Fruit fly (Drosophila melanogaster) whole organism, embryonic: Measurements from ENCODE around the gene Ptp10D.

ENCODE experiments used
- CG10654 ChIP-seq: fragments of 200-800 bp; sonication (Bioruptor generic); optimal IDR thresholded peaks from 2 replicates; lab custom pipeline; 2016; ENCODE audit warnings: missing biosample characterization, missing genetic modification characterization
- CG11560 ChIP-seq: fragments of 200-800 bp; sonication (Bioruptor generic); IDR thresholded peaks from 3 replicates; pipeline ENCODE4 v1.3.6; 2022; ENCODE audit warnings: missing biosample characterization, missing genetic modification characterization
- CG12071 ChIP-seq: fragments of 200-800 bp; sonication (Bioruptor generic); optimal IDR thresholded peaks from 3 replicates; lab custom pipeline; 2018; ENCODE audit warnings: missing biosample characterization, mild to moderate bottlenecking, missing genetic modification characterization
- CG12104 ChIP-seq: fragments of 200-800 bp; sonication (Bioruptor generic); optimal IDR thresholded peaks from 3 replicates; lab custom pipeline; 2016; ENCODE audit warnings: missing biosample characterization, missing genetic modification characterization
- CG12659 ChIP-seq: fragments of 200-800 bp; sonication (Bioruptor generic); optimal IDR thresholded peaks from 3 replicates; lab custom pipeline; 2017; ENCODE audit warnings: mild to moderate bottlenecking, missing biosample characterization, missing genetic modification reagents, missing genetic modification characterization
- CG14965 ChIP-seq: fragments of 200-800 bp; sonication (Bioruptor generic); optimal IDR thresholded peaks from 2 replicates; lab custom pipeline; 2016; ENCODE audit warnings: missing biosample characterization, missing genetic modification characterization, borderline replicate concordance
- CG17912 ChIP-seq: fragments of 200-800 bp; sonication (Bioruptor generic); optimal IDR thresholded peaks from 2 replicates; lab custom pipeline; 2018; ENCODE audit warnings: missing biosample characterization, mild to moderate bottlenecking, missing genetic modification characterization
- CG2678 ChIP-seq: fragments of 200-800 bp; sonication (Bioruptor generic); optimal IDR thresholded peaks from 3 replicates; lab custom pipeline; 2019; ENCODE audit warnings: missing biosample characterization, mild to moderate bottlenecking, missing genetic modification characterization, moderate library complexity
- CG2875 ChIP-seq: fragments of 200-800 bp; sonication (Bioruptor generic); optimal IDR thresholded peaks from 2 replicates; lab custom pipeline; 2017; ENCODE audit warnings: missing biosample characterization, mild to moderate bottlenecking, missing genetic modification characterization, missing genetic modification reagents
- CG30431 ChIP-seq: fragments of 200-800 bp; sonication (Bioruptor generic); optimal IDR thresholded peaks from 2 replicates; lab custom pipeline; 2017; ENCODE audit warnings: missing biosample characterization, missing genetic modification characterization
- CG33557 ChIP-seq: fragments of 200-800 bp; sonication (Bioruptor generic); optimal IDR thresholded peaks from 2 replicates; lab custom pipeline; 2019; ENCODE audit warnings: missing biosample characterization, mild to moderate bottlenecking, missing genetic modification characterization, moderate library complexity
- CG34224 ChIP-seq: fragments of 200-800 bp; sonication (Bioruptor generic); IDR thresholded peaks from 3 replicates; pipeline ENCODE4 v1.3.6; 2022; ENCODE audit warnings: missing biosample characterization, missing genetic modification characterization; ENCODE audit not compliant: partially characterized antibody
- CG34376 ChIP-seq: fragments of 200-800 bp; sonication (Bioruptor generic); optimal IDR thresholded peaks from 2 replicates; lab custom pipeline; 2018; ENCODE audit warnings: missing biosample characterization, mild to moderate bottlenecking, missing genetic modification characterization
- CG3847 ChIP-seq: fragments of 200-800 bp; sonication (Bioruptor generic); IDR thresholded peaks from 2 replicates; pipeline ENCODE4 v1.3.6; 2022; ENCODE audit warnings: missing biosample characterization, missing genetic modification characterization
- CG5245 ChIP-seq: fragments of 200-800 bp; sonication (Bioruptor generic); optimal IDR thresholded peaks from 3 replicates; lab custom pipeline; 2016; ENCODE audit warnings: missing biosample characterization, missing genetic modification characterization
- CG9932 ChIP-seq: fragments of 200-800 bp; sonication (Bioruptor generic); IDR thresholded peaks from 2 replicates; pipeline ENCODE4 v1.3.6; 2022; ENCODE audit warnings: missing biosample characterization, missing genetic modification characterization
- Dek ChIP-seq: fragments of 200-800 bp; sonication (Bioruptor generic); optimal IDR thresholded peaks from 3 replicates; lab custom pipeline; 2019; ENCODE audit warnings: missing biosample characterization, mild to moderate bottlenecking, missing genetic modification characterization, moderate library complexity
- Doc3 ChIP-seq: fragments of 200-800 bp; sonication (Bioruptor generic); IDR thresholded peaks from 3 replicates; pipeline ENCODE4 v1.3.6; 2022; ENCODE audit warnings: missing biosample characterization, missing genetic modification characterization; ENCODE audit not compliant: partially characterized antibody
- Mad ChIP-seq: fragments of 200-800 bp; sonication (Bioruptor generic); optimal IDR thresholded peaks from 2 replicates; lab custom pipeline; 2016; ENCODE audit warnings: missing biosample characterization, missing genetic modification characterization
- Mes4 ChIP-seq: fragments of 200-800 bp; sonication (Bioruptor generic); optimal IDR thresholded peaks from 2 replicates; lab custom pipeline; 2016; ENCODE audit warnings: missing biosample characterization, missing genetic modification characterization
- NC2β ChIP-seq: fragments of 200-800 bp; sonication (Bioruptor generic); optimal IDR thresholded peaks from 2 replicates; lab custom pipeline; 2016; ENCODE audit warnings: missing biosample characterization, missing genetic modification characterization
- Neu2 ChIP-seq: fragments of 200-800 bp; sonication (Bioruptor generic); optimal IDR thresholded peaks from 3 replicates; lab custom pipeline; 2016; ENCODE audit warnings: missing biosample characterization, missing genetic modification characterization, borderline replicate concordance
- Nf-YA ChIP-seq: fragments of 200-800 bp; sonication (Bioruptor generic); IDR thresholded peaks from 2 replicates; pipeline ENCODE4 v1.3.6; 2022; ENCODE audit warnings: missing biosample characterization, missing genetic modification characterization
- Nf-YB ChIP-seq: fragments of 200-800 bp; sonication (Bioruptor generic); optimal IDR thresholded peaks from 3 replicates; lab custom pipeline; 2019; ENCODE audit warnings: missing biosample characterization, mild to moderate bottlenecking, missing genetic modification characterization, moderate library complexity
- Oli ChIP-seq: fragments of 200-800 bp; sonication (Bioruptor generic); optimal IDR thresholded peaks from 2 replicates; lab custom pipeline; 2018; ENCODE audit warnings: missing biosample characterization, mild to moderate bottlenecking, missing genetic modification characterization, moderate library complexity
- Opbp ChIP-seq: fragments of 200-800 bp; sonication (Bioruptor generic); IDR thresholded peaks from 3 replicates; pipeline ENCODE4 v1.3.6; 2022; ENCODE audit warnings: missing biosample characterization, missing genetic modification characterization; ENCODE audit not compliant: partially characterized antibody
- Pdp1 ChIP-seq, 2 experiments: fragments of 200-800 bp; sonication (Bioruptor generic); optimal IDR thresholded peaks; 3 replicates each; lab custom pipeline; 2016; ENCODE audit warnings: missing biosample characterization in 2 of 2, missing genetic modification characterization in 2 of 2, mild to moderate bottlenecking in 1 of 2, moderate library complexity in 1 of 2
- Vsx1 ChIP-seq: fragments of 200-800 bp; sonication (Bioruptor generic); optimal IDR thresholded peaks from 2 replicates; lab custom pipeline; 2017; ENCODE audit warnings: missing biosample characterization, mild to moderate bottlenecking, missing genetic modification characterization, missing genetic modification reagents
- ash1 ChIP-seq: fragments of 200-800 bp; sonication (Bioruptor generic); optimal IDR thresholded peaks from 2 replicates; lab custom pipeline; 2018; ENCODE audit warnings: missing biosample characterization, mild to moderate bottlenecking, missing genetic modification characterization
- bowl ChIP-seq: fragments of 200-800 bp; sonication (Bioruptor generic); IDR thresholded peaks from 2 replicates; pipeline ENCODE4 v1.3.6; 2022; ENCODE audit warnings: missing biosample characterization, missing genetic modification characterization
- dmrt11E ChIP-seq: fragments of 200-800 bp; sonication (Bioruptor generic); optimal IDR thresholded peaks from 3 replicates; lab custom pipeline; 2018; ENCODE audit warnings: missing biosample characterization, mild to moderate bottlenecking, missing genetic modification characterization, moderate library complexity
- ftz-f1 ChIP-seq: fragments of 200-800 bp; sonication (Bioruptor generic); optimal IDR thresholded peaks from 2 replicates; lab custom pipeline; 2016; ENCODE audit warnings: missing biosample characterization, missing genetic modification characterization
- gcm ChIP-seq: fragments of 200-800 bp; sonication (Bioruptor generic); optimal IDR thresholded peaks from 2 replicates; lab custom pipeline; 2019; ENCODE audit warnings: missing biosample characterization, mild to moderate bottlenecking, missing genetic modification characterization, moderate library complexity
- ham ChIP-seq: fragments of 200-800 bp; sonication (Bioruptor generic); IDR thresholded peaks from 2 replicates; pipeline ENCODE4 v1.3.6; 2022; ENCODE audit warnings: missing biosample characterization, missing genetic modification characterization
- insv ChIP-seq, 2 experiments: fragments of 200-800 bp; sonication (Bioruptor generic); optimal IDR thresholded peaks; 3 replicates each; lab custom pipeline; 2016 to 2018; ENCODE audit warnings: missing biosample characterization in 2 of 2, missing genetic modification characterization in 2 of 2
- jing ChIP-seq: fragments of 200-800 bp; sonication (Bioruptor generic); optimal IDR thresholded peaks from 2 replicates; lab custom pipeline; 2018; ENCODE audit warnings: missing biosample characterization, mild to moderate bottlenecking, missing genetic modification characterization
- kay ChIP-seq: fragments of 200-800 bp; sonication (Bioruptor generic); optimal IDR thresholded peaks from 2 replicates; lab custom pipeline; 2016; ENCODE audit warnings: missing biosample characterization, missing genetic modification characterization
- klu ChIP-seq: fragments of 200-800 bp; sonication (Bioruptor generic); IDR thresholded peaks from 2 replicates; pipeline ENCODE4 v1.3.6; 2022; ENCODE audit warnings: missing biosample characterization, missing genetic modification characterization
- lbe ChIP-seq: fragments of 200-800 bp; sonication (Bioruptor generic); optimal IDR thresholded peaks from 2 replicates; lab custom pipeline; 2016; ENCODE audit warnings: missing biosample characterization, mild to moderate bottlenecking, missing genetic modification characterization
- mam ChIP-seq: fragments of 200-800 bp; sonication (Bioruptor generic); optimal IDR thresholded peaks from 3 replicates; lab custom pipeline; 2016; ENCODE audit warnings: missing biosample characterization, missing genetic modification characterization
- nmo ChIP-seq: fragments of 200-800 bp; sonication (Bioruptor generic); optimal IDR thresholded peaks from 2 replicates; lab custom pipeline; 2018; ENCODE audit warnings: missing biosample characterization, mild to moderate bottlenecking, missing genetic modification characterization, moderate library complexity
- onecut ChIP-seq: fragments of 200-800 bp; sonication (Bioruptor generic); IDR thresholded peaks from 2 replicates; pipeline ENCODE4 v1.3.6; 2022; ENCODE audit warnings: missing biosample characterization, missing genetic modification characterization
- psq ChIP-seq: fragments of 200-800 bp; sonication (Bioruptor generic); optimal IDR thresholded peaks from 2 replicates; lab custom pipeline; 2017; ENCODE audit warnings: missing biosample characterization, missing genetic modification characterization
- sens-2 ChIP-seq: fragments of 200-800 bp; sonication (Bioruptor generic); IDR thresholded peaks from 2 replicates; pipeline ENCODE4 v1.3.6; 2022; ENCODE audit warnings: missing biosample characterization, missing genetic modification characterization
- seq ChIP-seq: fragments of 200-800 bp; sonication (Bioruptor generic); IDR thresholded peaks from 2 replicates; pipeline ENCODE4 v1.3.6; 2022; ENCODE audit warnings: missing biosample characterization, missing genetic modification characterization
- sisA ChIP-seq: fragments of 200-800 bp; sonication (Bioruptor generic); IDR thresholded peaks from 2 replicates; pipeline ENCODE4 v1.3.6; 2022; ENCODE audit warnings: missing biosample characterization, missing genetic modification characterization
- sna ChIP-seq: fragments of 200-800 bp; sonication (Bioruptor generic); IDR thresholded peaks from 2 replicates; pipeline ENCODE4 v1.3.6; 2022; ENCODE audit warnings: missing biosample characterization, missing genetic modification characterization; ENCODE audit not compliant: partially characterized antibody
- sqz ChIP-seq: fragments of 200-800 bp; sonication (Bioruptor generic); optimal IDR thresholded peaks from 3 replicates; lab custom pipeline; 2018; ENCODE audit warnings: missing biosample characterization, mild to moderate bottlenecking, missing genetic modification characterization
- ssp ChIP-seq: fragments of 200-800 bp; sonication (Bioruptor generic); IDR thresholded peaks from 2 replicates; pipeline ENCODE4 v1.3.6; 2022; ENCODE audit warnings: missing biosample characterization, missing genetic modification characterization
- tup ChIP-seq: fragments of 200-800 bp; sonication (Bioruptor generic); optimal IDR thresholded peaks from 2 replicates; lab custom pipeline; 2016; ENCODE audit warnings: missing biosample characterization, mild to moderate bottlenecking, missing genetic modification characterization, moderate library complexity

The Ptp10D gene

dm6 chrX:11713808-11714528 is 92.2 kb downstream of the Ptp10D start (continued):
- TF ChIP-seq Nf-YB (GFP tag; lab: Kevin White, UChicago) (no peak), Opbp (no peak), CG34376 (GFP tag; lab: Kevin White, UChicago) (peak; percentile 35), Pdp1 (GFP tag; optimal IDR thresholded peaks at IDR 0.05; lab: Kevin White, UChicago) (peak in 1 of 2 experiments; percentile 82), psq (GFP tag; lab: Kevin White, UChicago) (peak; percentile 83), Doc3 (GFP tag; lab: Robert Waterston, UW) (no peak), ftz-f1 (GFP tag; lab: Kevin White, UChicago) (no peak), CG12659 (no peak), CG2678 (tag; lab: Kevin White, UChicago) (peak; percentile 37), CG11560 (no peak), Dek (no peak), jing (GFP tag; lab: Kevin White, UChicago) (no peak), gcm (no peak), sisA (no peak), dmrt11E (no peak), Mes4 (GFP tag; lab: Kevin White, UChicago) (no peak), Vsx1 (GFP tag; lab: Kevin White, UChicago) (no peak), ash1 (GFP tag; lab: Kevin White, UChicago) (no peak), CG3847 (GFP tag; lab: Robert Waterston, UW) (no peak), onecut (GFP tag; lab: Robert Waterston, UW) (no peak), CG33557 (GFP tag; lab: Kevin White, UChicago) (no peak), CG14965 (GFP tag; lab: Kevin White, UChicago) (no peak), sqz (GFP tag; lab: Kevin White, UChicago) (no peak), CG5245 (GFP tag; lab: Kevin White, UChicago) (no peak), ssp (GFP tag; lab: Robert Waterston, UW) (no peak), seq (no peak), CG12104 (GFP tag; lab: Kevin White, UChicago) (no peak), nmo (GFP tag; lab: Kevin White, UChicago) (no peak), CG34224 (GFP tag; lab: Robert Waterston, UW) (no peak), klu (GFP tag; lab: Robert Waterston, UW) (no peak), mam (GFP tag; lab: Kevin White, UChicago) (no peak), CG12071 (GFP tag; lab: Kevin White, UChicago) (no peak), bowl (GFP tag; lab: Robert Waterston, UW) (no peak), sna (no peak), CG17912 (GFP tag; lab: Kevin White, UChicago) (no peak), insv (GFP tag; optimal IDR thresholded peaks at IDR 0.05; lab: Kevin White, UChicago) (no peak), lbe (peak; percentile 33), CG9932 (GFP tag; lab: Robert Waterston, UW) (no peak), ham (GFP tag; lab: Robert Waterston, UW) (no peak), kay (no peak), Nf-YA (GFP tag; lab: Robert Waterston, UW) (no peak), Neu2 (no peak), CG2875 (GFP tag; lab: Kevin White, UChicago) (no peak), NC2β (GFP tag; lab: Kevin White, UChicago) (no peak), CG30431 (GFP tag; lab: Kevin White, UChicago) (no peak), Mad (GFP tag; lab: Kevin White, UChicago) (no peak), tup (GFP tag; lab: Kevin White, UChicago) (no peak), CG10654 (GFP tag; lab: Kevin White, UChicago) (no peak), sens-2 (no peak), Oli (tag; lab: Kevin White, UChicago) (no peak)
